Worm (Caenorhabditis elegans) whole organism, L2 larva: ENCODE measurements around the gene sptl-3.
A peak's percentile ranks its signal among the peaks of the same experiment; 100 is the strongest.

Experiments used
- C34F6.9 ChIP-seq: fragments of 150-350 bp; optimal IDR thresholded peaks from 2 replicates; lab custom pipeline; 2014; ENCODE audit warnings: missing biosample characterization, missing genetic modification characterization
- F13H6.1 ChIP-seq: sonication (generic microtip); optimal IDR thresholded peaks from 2 replicates; lab custom pipeline; 2016; ENCODE audit warnings: missing genetic modification characterization, missing compliant biosample characterization
- R02D3.7 ChIP-seq: fragments of 150-350 bp; optimal IDR thresholded peaks from 2 replicates; lab custom pipeline; 2014; ENCODE audit warnings: missing biosample characterization, missing genetic modification characterization
- Y55F3AM.14 ChIP-seq: fragments of 200-800 bp; sonication (Bioruptor generic); optimal IDR thresholded peaks from 2 replicates; lab custom pipeline; 2018; ENCODE audit warnings: mild to moderate bottlenecking, missing genetic modification characterization, missing compliant biosample characterization
- ZK546.5 ChIP-seq: sonication (generic microtip); optimal IDR thresholded peaks from 2 replicates; lab custom pipeline; 2017; ENCODE audit warnings: missing biosample characterization, missing genetic modification characterization
- aly-2 ChIP-seq: fragments of 150-350 bp; optimal IDR thresholded peaks from 2 replicates; lab custom pipeline; 2014; ENCODE audit warnings: missing biosample characterization, missing genetic modification characterization
- ama-1 ChIP-seq: fragments of 150-350 bp; optimal IDR thresholded peaks from 2 replicates; lab custom pipeline; 2018; ENCODE audit warnings: inconsistent platforms
- blmp-1 ChIP-seq: sonication (generic microtip); optimal IDR thresholded peaks from 2 replicates; lab custom pipeline; 2017; ENCODE audit warnings: missing genetic modification characterization, mild to moderate bottlenecking, missing compliant biosample characterization, antibody characterized with exemption, moderate library complexity; ENCODE audit not compliant: insufficient read depth
- ceh-16 ChIP-seq: fragments of 150-350 bp; optimal IDR thresholded peaks from 2 replicates; lab custom pipeline; 2014; ENCODE audit warnings: missing biosample characterization, missing genetic modification characterization
- ceh-82 ChIP-seq: fragments of 150-350 bp; optimal IDR thresholded peaks from 2 replicates; lab custom pipeline; 2014; ENCODE audit warnings: missing biosample characterization, missing genetic modification characterization
- crh-2 ChIP-seq: sonication (generic microtip); optimal IDR thresholded peaks from 2 replicates; lab custom pipeline; 2017; ENCODE audit warnings: missing biosample characterization, missing genetic modification characterization
- dmd-4 ChIP-seq: sonication (generic microtip); optimal IDR thresholded peaks from 2 replicates; lab custom pipeline; 2017; ENCODE audit warnings: missing biosample characterization, missing genetic modification characterization
- egl-27 ChIP-seq: sonication (generic microtip); optimal IDR thresholded peaks from 3 replicates; lab custom pipeline; 2017; ENCODE audit warnings: missing biosample characterization, missing genetic modification reagents, missing genetic modification characterization
- elt-1 ChIP-seq: fragments of 150-350 bp; optimal IDR thresholded peaks from 2 replicates; lab custom pipeline; 2014; ENCODE audit warnings: missing biosample characterization, missing genetic modification characterization
- elt-3 ChIP-seq: sonication (generic microtip); optimal IDR thresholded peaks from 2 replicates; lab custom pipeline; 2017; ENCODE audit warnings: missing biosample characterization, missing genetic modification characterization
- gmeb-1 ChIP-seq: fragments of 150-350 bp; optimal IDR thresholded peaks from 2 replicates; lab custom pipeline; 2014; ENCODE audit warnings: missing biosample characterization, missing genetic modification characterization
- lin-39 ChIP-seq: fragments of 150-350 bp; optimal IDR thresholded peaks from 2 replicates; lab custom pipeline; 2014; ENCODE audit warnings: missing biosample characterization, missing genetic modification reagents, missing genetic modification characterization
- lsy-2 ChIP-seq, 2 experiments: fragments of 150-350 bp in 1 of 2; sonication (generic microtip) in 1 of 2; optimal IDR thresholded peaks; 2 replicates each; lab custom pipeline; 2014 to 2017; ENCODE audit warnings: missing biosample characterization in 2 of 2, missing genetic modification characterization in 2 of 2
- mbf-1 ChIP-seq: sonication (generic microtip); optimal IDR thresholded peaks from 2 replicates; lab custom pipeline; 2017; ENCODE audit warnings: missing biosample characterization, missing genetic modification characterization
- mdl-1 ChIP-seq, 2 experiments: fragments of 150-350 bp in 1 of 2; sonication (generic microtip) in 1 of 2; optimal IDR thresholded peaks; 2 replicates each; lab custom pipeline; 2017; ENCODE audit warnings: missing biosample characterization in 2 of 2, missing genetic modification characterization in 2 of 2
- nhr-11 ChIP-seq: fragments of 150-350 bp; optimal IDR thresholded peaks from 2 replicates; lab custom pipeline; 2014; ENCODE audit warnings: missing biosample characterization, missing genetic modification characterization
- nhr-129 ChIP-seq: fragments of 150-350 bp; optimal IDR thresholded peaks from 2 replicates; lab custom pipeline; 2014; ENCODE audit warnings: missing biosample characterization, missing genetic modification characterization
- nhr-21 ChIP-seq: fragments of 150-350 bp; optimal IDR thresholded peaks from 2 replicates; lab custom pipeline; 2014; ENCODE audit warnings: missing biosample characterization, missing genetic modification characterization
- nhr-23 ChIP-seq: fragments of 150-350 bp; optimal IDR thresholded peaks from 2 replicates; lab custom pipeline; 2014; ENCODE audit warnings: missing biosample characterization, missing genetic modification reagents, missing genetic modification characterization
- nhr-237 ChIP-seq: fragments of 150-350 bp; optimal IDR thresholded peaks from 2 replicates; lab custom pipeline; 2014; ENCODE audit warnings: missing biosample characterization, missing genetic modification characterization
- nhr-25 ChIP-seq: fragments of 150-350 bp; sonication (generic microtip); optimal IDR thresholded peaks from 3 replicates; lab custom pipeline; 2014; ENCODE audit warnings: missing biosample characterization, missing genetic modification characterization
- nhr-6 ChIP-seq: fragments of 150-350 bp; optimal IDR thresholded peaks from 2 replicates; lab custom pipeline; 2014; ENCODE audit warnings: missing biosample characterization, missing genetic modification characterization
- peb-1 ChIP-seq: fragments of 150-350 bp; optimal IDR thresholded peaks from 2 replicates; lab custom pipeline; 2014; ENCODE audit warnings: missing biosample characterization, missing genetic modification characterization
- sem-4 ChIP-seq: fragments of 150-350 bp; optimal IDR thresholded peaks from 2 replicates; lab custom pipeline; 2014; ENCODE audit warnings: missing biosample characterization, missing genetic modification reagents, missing genetic modification characterization
- skn-1 ChIP-seq: sonication (generic microtip); optimal IDR thresholded peaks from 2 replicates; lab custom pipeline; 2017; ENCODE audit warnings: missing biosample characterization, missing genetic modification characterization
- sma-3 ChIP-seq: sonication (generic microtip); optimal IDR thresholded peaks from 2 replicates; lab custom pipeline; 2016; ENCODE audit warnings: missing genetic modification reagents, missing genetic modification characterization, missing compliant biosample characterization
- sma-9 ChIP-seq, 2 experiments: fragments of 150-350 bp in 1 of 2; sonication (generic microtip) in 1 of 2; optimal IDR thresholded peaks; 2 replicates each; lab custom pipeline; 2014 to 2016; ENCODE audit warnings: missing genetic modification characterization in 2 of 2, mild to moderate bottlenecking in 1 of 2, missing biosample characterization in 1 of 2, missing compliant biosample characterization in 1 of 2, missing genetic modification reagents in 1 of 2, moderate library complexity in 1 of 2
- snpc-4 ChIP-seq: fragments of 150-350 bp; optimal IDR thresholded peaks from 2 replicates; lab custom pipeline; 2014; ENCODE audit warnings: missing biosample characterization, missing genetic modification characterization
- unc-39 ChIP-seq: fragments of 150-350 bp; optimal IDR thresholded peaks from 2 replicates; lab custom pipeline; 2014; ENCODE audit warnings: missing biosample characterization, missing genetic modification characterization
- unc-55 ChIP-seq: fragments of 150-350 bp; sonication (generic microtip); optimal IDR thresholded peaks from 3 replicates; lab custom pipeline; 2014; ENCODE audit warnings: missing biosample characterization, missing genetic modification reagents, missing genetic modification characterization
- unc-62 ChIP-seq: fragments of 150-350 bp; optimal IDR thresholded peaks from 2 replicates; lab custom pipeline; 2014; ENCODE audit warnings: missing biosample characterization, missing genetic modification reagents, missing genetic modification characterization
- zag-1 ChIP-seq: fragments of 150-350 bp; optimal IDR thresholded peaks from 2 replicates; lab custom pipeline; 2014; ENCODE audit warnings: missing biosample characterization, missing genetic modification characterization
- ztf-1 ChIP-seq: fragments of 200-800 bp; sonication (Bioruptor generic); conservative IDR thresholded peaks from 2 replicates; pipeline ENCODE4 v1.3.6; 2022; ENCODE audit warnings: missing genetic modification characterization, missing compliant biosample characterization

The sptl-3 gene

DNA sequence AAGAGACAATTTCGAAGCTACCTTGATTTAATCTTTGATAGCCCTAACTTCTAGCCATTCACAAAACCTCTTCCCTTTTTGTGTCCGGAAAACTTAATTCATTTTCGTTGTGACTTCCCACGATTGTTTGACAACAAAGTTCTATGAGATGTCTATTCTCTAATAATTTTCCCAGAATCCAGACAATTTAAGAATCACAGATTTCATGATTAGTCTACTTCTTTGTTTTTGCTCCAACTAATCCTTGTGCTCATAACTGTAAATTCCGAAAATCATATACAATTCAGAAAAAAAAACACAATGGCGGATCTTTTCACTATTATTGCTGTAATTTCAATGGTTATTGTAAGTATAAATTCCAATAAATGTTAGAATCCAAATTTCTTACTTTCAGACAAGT lies 30.6 kb upstream of the sptl-3 start, which contains the start of gene srx-137:
Gene srx-137 (plus strand): TSS at position 301 of the 400 bp plus-strand sequence.
- no peak for TF ChIP-seq ZK546.5 (tag; lab: Kevin White, UChicago)
- TF ChIP-seq nhr-21: no peak
- no peak for TF ChIP-seq nhr-25 (tag; lab: Kevin White, UChicago)
- no peak for TF ChIP-seq Y55F3AM.14
- no peak for TF ChIP-seq aly-2
- no peak for TF ChIP-seq lsy-2 (tag; optimal IDR thresholded peaks at IDR 0.05; lab: Kevin White, UChicago)
- TF ChIP-seq blmp-1 (tag; lab: Kevin White, UChicago): no peak
- no peak for TF ChIP-seq sem-4 (tag; lab: Kevin White, UChicago)
- no peak for TF ChIP-seq lin-39 (tag; lab: Kevin White, UChicago)
- TF ChIP-seq, all 48 proteins: peak for 0

DNA sequence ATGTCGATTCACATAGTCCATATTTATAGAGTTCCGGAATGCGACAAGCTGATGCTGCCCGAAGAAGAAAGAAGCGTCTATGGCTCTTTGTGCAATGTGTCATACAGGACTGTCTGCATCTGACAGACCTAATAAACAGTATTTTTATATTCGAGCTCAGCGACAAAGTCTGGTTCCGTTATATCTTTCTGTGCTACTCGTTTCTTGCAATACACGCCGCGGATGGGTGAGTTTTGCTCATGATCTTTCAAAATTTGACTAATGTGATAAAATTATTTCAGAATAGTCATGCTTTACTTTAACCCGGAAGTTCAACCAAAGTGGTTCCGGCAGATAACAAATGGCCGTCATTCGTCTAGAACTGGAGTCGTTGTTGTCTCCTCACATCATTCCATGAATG lies 29.4 kb upstream of the sptl-3 start:
- TF ChIP-seq sem-4 (tag; lab: Kevin White, UChicago): no peak
- no peak for TF ChIP-seq nhr-21
- no peak for TF ChIP-seq ceh-82 (tag; lab: Kevin White, UChicago)
- TF ChIP-seq zag-1 (tag; lab: Kevin White, UChicago): no peak
- no peak for TF ChIP-seq nhr-25 (tag; lab: Kevin White, UChicago)
- TF ChIP-seq C34F6.9 (tag; lab: Kevin White, UChicago): no peak
- no peak for TF ChIP-seq nhr-23 (tag; lab: Kevin White, UChicago)
- no peak for TF ChIP-seq nhr-237 (tag; lab: Kevin White, UChicago)
- no peak for TF ChIP-seq gmeb-1 (tag; lab: Kevin White, UChicago)
- no peak for TF ChIP-seq unc-39 (tag; lab: Kevin White, UChicago)
- TF ChIP-seq F13H6.1 (tag; lab: Kevin White, UChicago): no peak
- TF ChIP-seq egl-27: no peak
- no peak for TF ChIP-seq nhr-129
- no peak for TF ChIP-seq dmd-4 (tag; lab: Kevin White, UChicago)

DNA sequence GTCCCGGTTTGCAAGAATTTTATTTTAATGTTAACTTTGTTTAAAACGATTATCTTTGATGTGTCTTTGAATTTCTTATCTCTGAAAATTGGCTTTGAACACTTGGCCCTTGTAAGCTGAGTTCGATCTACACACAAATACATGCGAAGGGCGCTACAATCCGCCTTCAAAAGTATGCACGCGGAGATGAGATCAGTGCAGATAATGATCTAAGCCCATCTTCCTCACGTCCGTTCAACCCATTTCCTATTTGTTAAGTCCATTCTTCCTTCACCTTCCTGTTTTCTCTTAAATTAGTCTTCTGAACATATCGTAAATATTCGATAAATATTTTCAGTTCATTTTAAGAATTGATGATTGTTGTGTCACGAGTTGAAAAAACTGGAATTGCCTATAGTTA lies 26.8 kb upstream of the sptl-3 start, which contains the start of gene nhr-175:
Gene nhr-175 (plus strand): TSS at position 339 of the 400 bp plus-strand sequence.
- TF ChIP-seq nhr-6 (tag; lab: Kevin White, UChicago): no peak
- TF ChIP-seq sma-9 (GFP tag; optimal IDR thresholded peaks at IDR 0.05; lab: Kevin White, UChicago): peak; percentile 69
- no peak for TF ChIP-seq sma-9 (tag; optimal IDR thresholded peaks at IDR 0.05; lab: Kevin White, UChicago)
- peak; percentile 62 for TF ChIP-seq ceh-16
- no peak for TF ChIP-seq elt-3 (tag; lab: Kevin White, UChicago)
- peak; percentile 52 for TF ChIP-seq nhr-23 (tag; lab: Kevin White, UChicago)
- peak; percentile 87 for TF ChIP-seq elt-1 (tag; lab: Kevin White, UChicago)
- no peak for TF ChIP-seq ama-1 (lab: Kevin White, UChicago)

DNA sequence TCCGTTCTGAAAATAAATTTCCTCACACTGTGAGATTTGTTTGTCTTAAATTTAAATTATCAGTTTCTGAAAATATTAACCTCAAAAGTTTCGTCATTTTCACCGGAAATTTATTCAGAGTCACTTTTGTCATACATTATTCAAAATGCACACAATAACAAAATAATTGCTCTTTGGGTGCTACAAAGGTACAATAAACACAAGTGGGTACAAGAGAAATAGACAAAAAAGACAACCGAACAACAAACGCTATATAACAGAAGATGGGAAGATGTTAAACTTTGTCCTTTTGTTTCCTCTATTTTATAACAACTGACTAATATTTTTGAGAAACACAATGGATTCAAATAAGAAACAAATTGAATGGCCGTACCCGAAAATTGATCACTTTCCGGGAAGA lies 23.6 kb upstream of the sptl-3 start:
- TF ChIP-seq unc-55 (no peak), sma-9 (GFP tag; optimal IDR thresholded peaks at IDR 0.05; lab: Kevin White, UChicago) (no peak), sma-9 (tag; optimal IDR thresholded peaks at IDR 0.05; lab: Kevin White, UChicago) (no peak), nhr-11 (peak; percentile 46), ceh-82 (tag; lab: Kevin White, UChicago) (no peak), peb-1 (tag; lab: Kevin White, UChicago) (no peak), Y55F3AM.14 (no peak), R02D3.7 (tag; lab: Kevin White, UChicago) (no peak), unc-62 (GFP tag; lab: Kevin White, UChicago) (no peak)

DNA sequence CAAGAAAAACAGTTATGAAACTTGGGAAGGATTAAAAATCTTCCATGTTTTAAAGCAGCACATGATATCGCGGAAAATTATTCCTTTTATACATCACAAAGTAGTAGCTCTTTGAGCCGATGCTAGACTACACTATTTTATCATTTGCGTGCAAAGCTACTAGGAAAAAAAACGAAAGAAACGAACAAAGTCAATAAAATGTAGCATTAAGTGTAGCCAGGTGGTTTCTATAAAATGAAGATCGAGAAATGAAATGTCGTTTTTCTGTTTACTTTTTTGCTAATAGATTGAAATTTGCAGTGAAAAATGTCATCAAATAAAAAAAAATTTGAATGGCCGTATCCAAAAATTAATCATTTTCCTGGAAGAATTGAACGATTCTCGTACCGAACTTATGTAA lies 20.2 kb upstream of the sptl-3 start, which contains the start of gene cpt-5:
Gene cpt-5 (plus strand): TSS at position 301 of the 400 bp plus-strand sequence.
- TF ChIP-seq nhr-25 (tag; lab: Kevin White, UChicago): no peak
- TF ChIP-seq ama-1 (lab: Kevin White, UChicago): no peak
- TF ChIP-seq R02D3.7 (tag; lab: Kevin White, UChicago): no peak
- no peak for TF ChIP-seq sma-3 (GFP tag; lab: Kevin White, UChicago)
- TF ChIP-seq snpc-4: no peak
- TF ChIP-seq lsy-2 (tag; optimal IDR thresholded peaks at IDR 0.05; lab: Kevin White, UChicago): no peak
- no peak for TF ChIP-seq skn-1 (tag; lab: Kevin White, UChicago)
- no peak for TF ChIP-seq ceh-82 (tag; lab: Kevin White, UChicago)
- no peak for TF ChIP-seq zag-1 (tag; lab: Kevin White, UChicago)
- no peak for TF ChIP-seq ztf-1
- TF ChIP-seq aly-2: no peak
- TF ChIP-seq peb-1 (tag; lab: Kevin White, UChicago): no peak
- TF ChIP-seq mbf-1 (tag; lab: Kevin White, UChicago): no peak
- no peak for TF ChIP-seq nhr-129
- no peak for TF ChIP-seq mdl-1 (tag; optimal IDR thresholded peaks at IDR 0.05; lab: Kevin White, UChicago)
- TF ChIP-seq sma-9 (GFP tag; optimal IDR thresholded peaks at IDR 0.05; lab: Kevin White, UChicago): no peak
- no peak for TF ChIP-seq sma-9 (tag; optimal IDR thresholded peaks at IDR 0.05; lab: Kevin White, UChicago)
- no peak for TF ChIP-seq crh-2
